Worm (Caenorhabditis elegans) whole organism, early embryonic: Measurements from ENCODE around the gene ets-8.

ENCODE experiments used
- ama-1 ChIP-seq: fragments of 150-350 bp; optimal IDR thresholded peaks from 2 replicates; lab custom pipeline; 2014
- flt-1 ChIP-seq: fragments of 200-800 bp; sonication (Bioruptor generic); IDR thresholded peaks from 2 replicates; pipeline ENCODE4 v1.3.6; 2022; ENCODE audit warnings: missing genetic modification characterization, missing compliant biosample characterization
- hmbx-1 ChIP-seq: sonication (generic microtip); optimal IDR thresholded peaks from 2 replicates; lab custom pipeline; 2016; ENCODE audit warnings: mild to moderate bottlenecking, missing genetic modification characterization, missing compliant biosample characterization
- tbx-37 ChIP-seq: fragments of 200-800 bp; sonication (Bioruptor generic); conservative IDR thresholded peaks from 2 replicates; pipeline ENCODE4 v1.3.6; 2022; ENCODE audit warnings: missing genetic modification reagents, missing genetic modification characterization, missing compliant biosample characterization

DNA sequence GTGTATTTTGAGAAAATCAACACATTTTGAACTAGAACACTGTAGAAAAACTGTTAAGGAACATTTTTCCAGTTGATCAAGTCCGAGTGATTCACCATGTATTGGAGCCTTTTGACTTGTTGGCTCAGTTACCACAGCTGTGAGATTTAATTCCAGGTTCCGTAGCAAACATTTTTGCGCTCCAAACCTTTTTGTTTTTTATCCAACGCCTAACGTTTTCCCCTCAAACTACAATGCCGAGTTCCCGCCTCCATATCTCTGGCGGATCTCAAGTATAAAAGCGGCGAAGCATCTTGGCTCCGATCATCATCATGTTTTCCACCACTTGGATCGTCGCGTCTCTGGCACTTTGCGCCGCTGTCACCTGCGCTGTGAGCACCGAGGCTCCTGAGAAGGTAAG lies 33.8 kb downstream of the ets-8 start, which contains the start of gene perm-2:
- TF ChIP-seq tbx-37 (GFP tag; lab: Robert Waterston, UW) (no peak), ama-1 (lab: Kevin White, UChicago) (no peak), hmbx-1 (tag; lab: Kevin White, UChicago) (no peak), flt-1 (GFP tag; lab: Robert Waterston, UW) (no peak)
